Worm (Caenorhabditis elegans): ENCODE measurements around the gene Y49G5B.1.
A peak's percentile ranks its signal among the peaks of the same experiment; 100 is the strongest.

Gene Y49G5B.1

ce11 chrV:5181612-5182011 lies 41.6 kb upstream of the Y49G5B.1 start, which contains the start of gene C03A7.2:
Gene C03A7.2, plus strand, starts transcription at chrV:5181912.
- no peak for TF ChIP-seq ceh-32 (tag; optimal IDR thresholded peaks at IDR 0.05; ENCODE audit: poor library complexity)
- no peak for TF ChIP-seq Y48G9A.11 (GFP tag; IDR thresholded peaks at IDR 0.05)

ce11 chrV:5192501-5192900 lies 30.7 kb upstream of the Y49G5B.1 start, which contains the start of gene C03A7.13:
Gene C03A7.13, minus strand, starts transcription at chrV:5192543.
- TF ChIP-seq nhr-48 (tag; optimal IDR thresholded peaks at IDR 0.05) (peak; percentile 81), nhr-76 (tag; optimal IDR thresholded peaks at IDR 0.05) (no peak), daf-16 (GFP tag; optimal IDR thresholded peaks at IDR 0.05) (peak in 1 of 2 experiments; percentile 40), daf-16 (tag; optimal IDR thresholded peaks at IDR 0.05) (peak; percentile 89), Y105C5A.15 (GFP tag; IDR thresholded peaks at IDR 0.05) (no peak), lsy-2 (tag; optimal IDR thresholded peaks at IDR 0.05) (no peak), ZK546.5 (tag; optimal IDR thresholded peaks at IDR 0.05) (no peak), spr-3 (GFP tag; optimal IDR thresholded peaks at IDR 0.05) (no peak), nhr-28 (tag; optimal IDR thresholded peaks at IDR 0.05) (peak; percentile 89), nhr-102 (tag; optimal IDR thresholded peaks at IDR 0.05) (peak; percentile 58), php-3 (GFP tag; IDR thresholded peaks at IDR 0.05) (peak; percentile 90), D1046.2 (GFP tag; IDR thresholded peaks at IDR 0.05) (no peak), ceh-32 (tag; optimal IDR thresholded peaks at IDR 0.05; ENCODE audit: poor library complexity) (no peak), F26F4.8 (GFP tag; conservative IDR thresholded peaks at IDR 0.05) (no peak), madf-5 (GFP tag; IDR thresholded peaks at IDR 0.05) (no peak), tra-1 (GFP tag; IDR thresholded peaks at IDR 0.05) (peak; percentile 59; the same call in 1 of the 2 replicates), snpc-1.2 (GFP tag; IDR thresholded peaks at IDR 0.05) (no peak), nhr-25 (tag; optimal IDR thresholded peaks at IDR 0.05; ENCODE audit: borderline replicate concordance, insufficient read depth) (no peak), dmd-6 (GFP tag; IDR thresholded peaks at IDR 0.05) (peak; percentile 92), nhr-77 (tag; optimal IDR thresholded peaks at IDR 0.05) (peak; percentile 86), nhr-42 (GFP tag; IDR thresholded peaks at IDR 0.05) (no peak), egl-27 (tag; optimal IDR thresholded peaks at IDR 0.05) (no peak), pqm-1 (tag; optimal IDR thresholded peaks at IDR 0.05) (peak; percentile 78), ceh-20 (GFP tag; IDR thresholded peaks at IDR 0.05) (0 out of 2 replicates have a peak, but pooled peaks have one; percentile 20), hlh-11 (tag; optimal IDR thresholded peaks at IDR 0.05) (peak; percentile 77), ctbp-1 (GFP tag; IDR thresholded peaks at IDR 0.05) (no peak), unc-62 (GFP tag; optimal IDR thresholded peaks at IDR 0.05 in 1 of 2) (peak in 1 of 2 experiments; percentile 2), unc-62 (tag; optimal IDR thresholded peaks at IDR 0.05) (no peak), lin-39 (tag; optimal IDR thresholded peaks at IDR 0.05) (no peak), daf-12 (tag; optimal IDR thresholded peaks at IDR 0.05) (no peak), lin-15B (tag; optimal IDR thresholded peaks at IDR 0.05) (no peak), dve-1 (tag; optimal IDR thresholded peaks at IDR 0.05; ENCODE audit: insufficient read depth) (peak; percentile 93), mes-2 (tag; optimal IDR thresholded peaks at IDR 0.05; ENCODE audit: poor library complexity, severe bottlenecking) (no peak), lin-1 (GFP tag; IDR thresholded peaks at IDR 0.05) (0 out of 2 replicates have a peak, but pooled peaks have one; percentile 26), T20F7.1 (GFP tag; optimal IDR thresholded peaks at IDR 0.05) (no peak), zip-11 (GFP tag; IDR thresholded peaks at IDR 0.05) (no peak), hlh-30 (tag; optimal IDR thresholded peaks at IDR 0.05; ENCODE audit: insufficient read depth) (no peak), rbr-2 (tag; optimal IDR thresholded peaks at IDR 0.05) (no peak)

- TF ChIP-seq ZK337.2 (GFP tag; IDR thresholded peaks at IDR 0.05) (no peak), nhr-102 (tag; optimal IDR thresholded peaks at IDR 0.05) (no peak)
These were observed 28.7 kb upstream of the Y49G5B.1 start, which contains the start of gene abu-8 for ce11 chrV:5194508-5194907. Gene abu-8, minus strand, starts transcription at chrV:5194608.
